Worm (Caenorhabditis elegans) whole organism, mixed stage, embryonic: ENCODE data around the gene clec-207.

ENCODE experiments used
- bed-3 ChIP-seq: fragments of 200-800 bp; sonication (Bioruptor generic); optimal IDR thresholded peaks from 3 replicates; lab custom pipeline; 2018; ENCODE audit warnings: mild to moderate bottlenecking, missing genetic modification characterization, moderate library complexity, missing compliant biosample characterization
- ceh-39 ChIP-seq: fragments of 150-350 bp; optimal IDR thresholded peaks from 2 replicates; lab custom pipeline; 2014; ENCODE audit warnings: missing biosample characterization, missing genetic modification characterization
- ces-1 ChIP-seq: fragments of 150-350 bp; optimal IDR thresholded peaks from 2 replicates; lab custom pipeline; 2014; ENCODE audit warnings: missing biosample characterization, missing genetic modification reagents, missing genetic modification characterization
- drap-1 ChIP-seq: fragments of 200-800 bp; sonication (Bioruptor generic); optimal IDR thresholded peaks from 3 replicates; lab custom pipeline; 2018; ENCODE audit warnings: mild to moderate bottlenecking, missing genetic modification characterization, missing compliant biosample characterization
- lin-13 ChIP-seq: fragments of 150-350 bp; optimal IDR thresholded peaks from 2 replicates; lab custom pipeline; 2014; ENCODE audit warnings: missing biosample characterization, missing genetic modification characterization
- lsy-2 ChIP-seq: fragments of 150-350 bp; optimal IDR thresholded peaks from 2 replicates; lab custom pipeline; 2014; ENCODE audit warnings: missing biosample characterization, missing genetic modification characterization
- nhr-12 ChIP-seq: fragments of 150-350 bp; optimal IDR thresholded peaks from 2 replicates; lab custom pipeline; 2014; ENCODE audit warnings: missing biosample characterization, missing genetic modification characterization
- nhr-237 ChIP-seq: fragments of 150-350 bp; optimal IDR thresholded peaks from 2 replicates; lab custom pipeline; 2014; ENCODE audit warnings: missing biosample characterization, missing genetic modification characterization
- nhr-76 ChIP-seq: sonication (generic microtip); optimal IDR thresholded peaks from 2 replicates; lab custom pipeline; 2017; ENCODE audit warnings: missing biosample characterization, missing genetic modification characterization
- snpc-4 ChIP-seq: fragments of 150-350 bp; optimal IDR thresholded peaks from 2 replicates; lab custom pipeline; 2014; ENCODE audit warnings: missing biosample characterization, missing genetic modification characterization
- tbx-8 ChIP-seq: fragments of 200-800 bp; sonication (Bioruptor generic); optimal IDR thresholded peaks from 2 replicates; lab custom pipeline; 2018; ENCODE audit warnings: mild to moderate bottlenecking, missing genetic modification characterization, moderate library complexity, missing compliant biosample characterization
- unc-39 ChIP-seq: fragments of 150-350 bp; optimal IDR thresholded peaks from 2 replicates; lab custom pipeline; 2014; ENCODE audit warnings: missing biosample characterization, missing genetic modification characterization
- unc-62 ChIP-seq: fragments of 150-350 bp; optimal IDR thresholded peaks from 2 replicates; lab custom pipeline; 2014; ENCODE audit warnings: missing biosample characterization, missing genetic modification reagents, missing genetic modification characterization

DNA sequence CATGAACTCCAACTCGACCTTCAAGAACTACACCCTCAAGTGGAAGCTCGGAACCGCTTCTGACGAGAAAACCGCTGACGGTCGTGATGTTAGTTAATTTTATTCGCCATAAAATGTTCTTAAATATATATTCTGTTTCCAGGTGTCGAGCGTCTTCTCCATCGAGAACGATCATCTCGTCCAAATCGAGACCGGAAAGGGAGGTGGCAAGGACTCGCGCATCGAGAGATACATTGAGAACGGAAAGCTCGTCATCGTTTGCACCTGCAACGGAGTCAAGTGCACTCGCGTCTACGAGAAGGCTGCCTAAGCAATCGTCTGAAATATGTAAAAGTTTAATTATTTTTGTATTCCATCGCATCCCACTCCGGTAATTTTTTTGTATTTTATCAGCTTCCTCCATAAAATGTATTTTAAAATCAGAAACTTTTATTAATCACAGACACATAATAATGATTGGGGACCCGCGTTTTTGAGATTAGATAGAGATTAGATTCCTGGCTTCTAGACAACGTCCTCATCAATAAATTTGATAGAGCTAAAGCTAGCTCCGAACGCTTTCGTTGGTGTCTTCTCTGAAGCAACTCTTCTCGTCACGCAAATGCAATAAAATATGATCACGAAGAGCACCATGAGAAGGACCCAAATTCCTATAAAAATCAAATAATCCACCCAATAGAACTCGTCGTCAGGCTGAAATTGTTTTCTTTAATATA, 27.0 kb upstream of the clec-207 start:
- no peak for TF ChIP-seq snpc-4
- no peak for TF ChIP-seq drap-1 (GFP tag; lab: Kevin White, UChicago)
- no peak for TF ChIP-seq ces-1
- no peak for TF ChIP-seq lin-13
- TF ChIP-seq nhr-12: no peak
- TF ChIP-seq tbx-8: no peak
- TF ChIP-seq unc-62 (GFP tag; lab: Kevin White, UChicago): no peak
- TF ChIP-seq ceh-39: no peak
- TF ChIP-seq bed-3 (GFP tag; lab: Kevin White, UChicago): no peak
- no peak for TF ChIP-seq nhr-76 (tag; lab: Kevin White, UChicago)
- no peak for TF ChIP-seq nhr-237
- no peak for TF ChIP-seq lsy-2 (tag; lab: Kevin White, UChicago)
- TF ChIP-seq unc-39 (tag; lab: Kevin White, UChicago): no peak
